Worm (Caenorhabditis elegans) whole organism, L2 larva: ENCODE data around the gene ctl-3.

Experiments
- egl-27 ChIP-seq: sonication (generic microtip); optimal IDR thresholded peaks from 3 replicates; lab custom pipeline; 2017; ENCODE audit warnings: missing biosample characterization, missing genetic modification reagents, missing genetic modification characterization
- fos-1 ChIP-seq: fragments of 150-350 bp; optimal IDR thresholded peaks from 2 replicates; lab custom pipeline; 2014; ENCODE audit warnings: missing biosample characterization, missing genetic modification characterization
- lsy-2 ChIP-seq, 2 experiments: fragments of 150-350 bp in 1 of 2; sonication (generic microtip) in 1 of 2; optimal IDR thresholded peaks; 2 replicates each; lab custom pipeline; 2014 to 2017; ENCODE audit warnings: missing biosample characterization in 2 of 2, missing genetic modification characterization in 2 of 2
- mdl-1 ChIP-seq, 2 experiments: fragments of 150-350 bp in 1 of 2; sonication (generic microtip) in 1 of 2; optimal IDR thresholded peaks; 2 replicates each; lab custom pipeline; 2017; ENCODE audit warnings: missing biosample characterization in 2 of 2, missing genetic modification characterization in 2 of 2
- nhr-23 ChIP-seq: fragments of 150-350 bp; optimal IDR thresholded peaks from 2 replicates; lab custom pipeline; 2014; ENCODE audit warnings: missing biosample characterization, missing genetic modification reagents, missing genetic modification characterization
- nhr-237 ChIP-seq: fragments of 150-350 bp; optimal IDR thresholded peaks from 2 replicates; lab custom pipeline; 2014; ENCODE audit warnings: missing biosample characterization, missing genetic modification characterization
- unc-39 ChIP-seq: fragments of 150-350 bp; optimal IDR thresholded peaks from 2 replicates; lab custom pipeline; 2014; ENCODE audit warnings: missing biosample characterization, missing genetic modification characterization
- unc-62 ChIP-seq: fragments of 150-350 bp; optimal IDR thresholded peaks from 2 replicates; lab custom pipeline; 2014; ENCODE audit warnings: missing biosample characterization, missing genetic modification reagents, missing genetic modification characterization
- ztf-1 ChIP-seq: fragments of 200-800 bp; sonication (Bioruptor generic); conservative IDR thresholded peaks from 2 replicates; pipeline ENCODE4 v1.3.6; 2022; ENCODE audit warnings: missing genetic modification characterization, missing compliant biosample characterization

DNA sequence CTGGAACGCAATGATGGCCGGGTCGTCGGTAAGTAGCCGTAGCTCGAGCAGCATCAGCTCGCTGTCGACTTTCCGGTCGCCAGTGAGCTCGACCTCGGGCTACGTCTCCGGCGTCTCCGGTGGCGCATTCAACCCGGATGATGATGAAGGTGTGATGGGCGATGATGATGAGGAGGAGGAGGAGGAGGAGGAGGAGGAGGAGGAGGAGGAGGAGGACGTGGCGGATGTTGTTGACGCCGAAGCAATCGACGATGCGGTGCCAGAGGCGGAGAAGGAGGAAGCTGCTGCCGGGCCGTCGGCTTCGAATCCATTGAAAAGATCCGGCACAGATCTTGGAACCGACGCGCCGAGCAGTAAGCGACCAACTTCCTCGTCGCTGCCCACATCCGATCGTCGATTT, 8.6 kb upstream of the ctl-3 start:
- TF ChIP-seq nhr-237: no peak
- no peak for TF ChIP-seq unc-39 (tag; lab: Kevin White, UChicago)
- no peak for TF ChIP-seq nhr-23 (tag; lab: Kevin White, UChicago)
- no peak for TF ChIP-seq ztf-1 (GFP tag; lab: Robert Waterston, UW)
- no peak for TF ChIP-seq mdl-1 (tag; optimal IDR thresholded peaks at IDR 0.05; lab: Kevin White, UChicago)
- no peak for TF ChIP-seq unc-62 (GFP tag; lab: Kevin White, UChicago)
- TF ChIP-seq egl-27 (tag; lab: Kevin White, UChicago): no peak
- no peak for TF ChIP-seq lsy-2 (tag; optimal IDR thresholded peaks at IDR 0.05; lab: Kevin White, UChicago)
- no peak for TF ChIP-seq fos-1 (tag; lab: Kevin White, UChicago)
